Worm (Caenorhabditis elegans): ENCODE measurements around the gene C32D5.11.
A peak's percentile ranks its signal among the peaks of the same experiment; 100 is the strongest.

Gene C32D5.11

ce11 chrII:6355396-6356346, at the start of gene C32D5.11:
C32D5.11 (minus strand) TSS chrII:6355446.
- peak; percentile 11 for TF ChIP-seq ceh-28 (tag; optimal IDR thresholded peaks at IDR 0.05)
- TF ChIP-seq nfya-1 (tag; optimal IDR thresholded peaks at IDR 0.05; ENCODE audit: insufficient read depth): peak; percentile 78
- TF ChIP-seq elt-2 (tag; optimal IDR thresholded peaks at IDR 0.05): peak; percentile 35
- no peak for TF ChIP-seq daf-12 (tag; optimal IDR thresholded peaks at IDR 0.05)
- TF ChIP-seq nhr-11 (tag; optimal IDR thresholded peaks at IDR 0.05): peak; percentile 24
- no peak for TF ChIP-seq mdl-1 (tag; optimal IDR thresholded peaks at IDR 0.05)
- TF ChIP-seq lsy-12 (tag; optimal IDR thresholded peaks at IDR 0.05): peak; percentile 74
- peak; percentile 78 for TF ChIP-seq lin-15B (tag; optimal IDR thresholded peaks at IDR 0.05)
- peak; percentile 79 for TF ChIP-seq nhr-23 (tag; optimal IDR thresholded peaks at IDR 0.05)
- TF ChIP-seq nhr-43 (tag; optimal IDR thresholded peaks at IDR 0.05; ENCODE audit: poor library complexity, severe bottlenecking): peak; percentile 36
- TF ChIP-seq nhr-25 (tag; optimal IDR thresholded peaks at IDR 0.05): peak; percentile 50
- TF ChIP-seq egl-27 (tag; optimal IDR thresholded peaks at IDR 0.05): no peak
- no peak for TF ChIP-seq nhr-28 (tag; optimal IDR thresholded peaks at IDR 0.05)
- TF ChIP-seq lin-39 (tag; optimal IDR thresholded peaks at IDR 0.05): peak; percentile 84
- TF ChIP-seq nhr-77 (tag; optimal IDR thresholded peaks at IDR 0.05): no peak
- no peak for TF ChIP-seq fkh-2 (tag; optimal IDR thresholded peaks at IDR 0.05)
- no peak for TF ChIP-seq aly-2 (tag; optimal IDR thresholded peaks at IDR 0.05)
- peak; percentile 65 for TF ChIP-seq pqm-1 (tag; optimal IDR thresholded peaks at IDR 0.05)
- no peak for TF ChIP-seq unc-62 (GFP tag; optimal IDR thresholded peaks at IDR 0.05)
- TF ChIP-seq nhr-237 (tag; optimal IDR thresholded peaks at IDR 0.05): no peak
- peak; percentile 88 for TF ChIP-seq snpc-4 (tag; optimal IDR thresholded peaks at IDR 0.05)
- TF ChIP-seq sea-2 (GFP tag; optimal IDR thresholded peaks at IDR 0.05): no peak
- TF ChIP-seq tbx-2 (tag; optimal IDR thresholded peaks at IDR 0.05): peak; percentile 27
- TF ChIP-seq fkh-10 (GFP tag; optimal IDR thresholded peaks at IDR 0.05): no peak
- TF ChIP-seq skn-1 (tag; optimal IDR thresholded peaks at IDR 0.05): peak; percentile 35
- no peak for TF ChIP-seq ceh-82 (tag; optimal IDR thresholded peaks at IDR 0.05)
- no peak for TF ChIP-seq zag-1 (tag; optimal IDR thresholded peaks at IDR 0.05)
- peak; percentile 72 for TF ChIP-seq pha-4 (tag; optimal IDR thresholded peaks at IDR 0.05)
- peak; percentile 43 for TF ChIP-seq hmg-11 (tag; optimal IDR thresholded peaks at IDR 0.05)
- TF ChIP-seq elt-1 (tag; optimal IDR thresholded peaks at IDR 0.05): peak; percentile 49
- no peak for TF ChIP-seq eor-1 (tag; optimal IDR thresholded peaks at IDR 0.05)

DNA sequence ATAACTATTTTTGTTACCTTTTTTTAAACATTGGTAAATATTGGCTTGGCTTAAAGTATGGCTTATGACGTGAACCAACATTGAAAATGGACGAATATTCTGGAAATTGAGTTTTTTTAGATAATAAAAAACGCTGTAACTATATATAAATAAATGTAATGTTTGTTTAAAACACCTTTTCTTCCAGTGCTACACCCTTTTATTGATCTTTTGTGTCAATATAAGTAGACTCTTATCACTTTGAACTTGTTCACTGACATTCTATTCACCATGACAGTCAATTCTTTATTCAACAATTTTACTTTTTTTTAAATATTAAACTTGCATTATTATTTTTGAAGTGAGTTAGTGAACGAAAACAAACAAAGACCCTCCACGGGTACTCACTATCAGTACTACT, 48.0 kb upstream of the C32D5.11 start, which contains the start of gene T25D10.1:
Gene T25D10.1, plus strand, starts transcription at position 169 of the 400 bp plus-strand sequence.
- TF ChIP-seq elt-2 (tag; optimal IDR thresholded peaks at IDR 0.05): peak; percentile 46
- no peak for TF ChIP-seq eor-1 (tag; optimal IDR thresholded peaks at IDR 0.05)
- peak; percentile 61 for TF ChIP-seq pha-4 (tag; optimal IDR thresholded peaks at IDR 0.05)

ce11 chrII:6401649-6402048, 46.4 kb upstream of the C32D5.11 start, which contains the start of gene btb-2:
btb-2 (plus strand) TSS chrII:6401949.
- TF ChIP-seq unc-62 (GFP tag; optimal IDR thresholded peaks at IDR 0.05) (no peak), mml-1 (tag; optimal IDR thresholded peaks at IDR 0.05) (no peak), ceh-28 (tag; optimal IDR thresholded peaks at IDR 0.05) (no peak), aly-2 (tag; optimal IDR thresholded peaks at IDR 0.05) (no peak), daf-12 (tag; optimal IDR thresholded peaks at IDR 0.05) (no peak), nhr-43 (tag; optimal IDR thresholded peaks at IDR 0.05; ENCODE audit: poor library complexity, severe bottlenecking) (no peak), unc-39 (tag; optimal IDR thresholded peaks at IDR 0.05) (no peak), nhr-12 (tag; optimal IDR thresholded peaks at IDR 0.05) (no peak), pha-4 (tag; optimal IDR thresholded peaks at IDR 0.05) (no peak), ceh-9 (tag; optimal IDR thresholded peaks at IDR 0.05) (no peak), eor-1 (tag; optimal IDR thresholded peaks at IDR 0.05) (no peak), elt-1 (tag; optimal IDR thresholded peaks at IDR 0.05) (no peak)

ce11 chrII:6398406-6398805, 43.2 kb upstream of the C32D5.11 start, which contains the start of gene zig-10:
zig-10 (plus strand) TSS chrII:6398706.
- TF ChIP-seq lin-15B (tag; optimal IDR thresholded peaks at IDR 0.05) (no peak), jun-1 (tag; optimal IDR thresholded peaks at IDR 0.05) (no peak), tbx-2 (tag; optimal IDR thresholded peaks at IDR 0.05) (no peak), ztf-11 (tag; optimal IDR thresholded peaks at IDR 0.05) (no peak), R02D3.7 (tag; optimal IDR thresholded peaks at IDR 0.05) (no peak), ztf-4 (tag; optimal IDR thresholded peaks at IDR 0.05) (no peak), zag-1 (tag; optimal IDR thresholded peaks at IDR 0.05) (no peak)
